Fruit fly (Drosophila melanogaster): ENCODE results near the gene Sry-beta.

The Sry-beta gene

DNA sequence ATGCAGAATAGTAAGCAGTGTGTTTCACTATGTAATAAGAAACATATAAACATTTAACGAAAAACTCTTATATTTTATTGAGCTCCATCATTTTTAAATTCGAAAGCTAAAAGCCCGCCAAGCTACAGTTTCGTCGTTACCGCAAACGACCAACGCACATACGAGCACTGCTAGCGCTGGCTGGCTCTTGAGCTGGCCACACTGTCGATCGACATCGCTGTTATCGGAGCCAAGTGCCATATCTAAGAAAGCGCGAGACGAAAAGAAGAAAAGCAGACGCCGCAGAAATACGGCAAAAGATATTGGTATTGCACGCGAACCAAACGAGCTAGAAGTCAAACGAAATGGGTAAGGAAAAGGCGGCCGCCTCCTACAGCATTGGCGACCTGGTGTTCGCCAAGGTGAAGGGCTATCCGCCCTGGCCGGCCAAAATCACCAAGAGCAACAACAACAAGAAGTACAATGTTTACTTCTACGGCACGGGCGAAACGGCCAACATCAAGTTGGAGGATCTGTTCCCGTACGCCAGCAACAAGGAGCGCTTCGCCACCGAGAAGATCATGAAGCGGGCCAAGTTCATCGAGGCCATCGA is 13.0 kb downstream of the Sry-beta start, which contains the start of gene Jasper (continued):
- TF ChIP-seq Dp (GFP tag; optimal IDR thresholded peaks at IDR 0.05) (peak; percentile 100), CG14710 (tag; optimal IDR thresholded peaks at IDR 0.05) (peak; percentile 68), H2.0 (GFP tag; IDR thresholded peaks at IDR 0.05) (no peak), CG8089 (GFP tag; optimal IDR thresholded peaks at IDR 0.05) (no peak), CG34422 (GFP tag; IDR thresholded peaks at IDR 0.05) (peak; percentile 67; the same call in 1 of the 3 replicates), CG12299 (tag; optimal IDR thresholded peaks at IDR 0.05) (no peak), ATbp (GFP tag; optimal IDR thresholded peaks at IDR 0.05) (no peak), NK7.1 (GFP tag; optimal IDR thresholded peaks at IDR 0.05) (peak; percentile 24), cwo (GFP tag; optimal IDR thresholded peaks at IDR 0.05) (no peak), Dref (GFP tag; IDR thresholded peaks at IDR 0.05) (peak; percentile 95), Hr51 (GFP tag; optimal IDR thresholded peaks at IDR 0.05) (peak in 1 of 2 experiments; percentile 23), cato (GFP tag; optimal IDR thresholded peaks at IDR 0.05; ENCODE audit: borderline replicate concordance) (no peak), CG4820 (GFP tag; optimal IDR thresholded peaks at IDR 0.05) (no peak), Xrp1 (GFP tag; IDR thresholded peaks at IDR 0.05) (no peak), CG1603 (tag; optimal IDR thresholded peaks at IDR 0.05) (peak; percentile 94), phol (tag; optimal IDR thresholded peaks at IDR 0.05) (peak; percentile 67), CG10462 (GFP tag; optimal IDR thresholded peaks at IDR 0.05) (no peak), CG8388 (GFP tag; optimal IDR thresholded peaks at IDR 0.05) (no peak), CG32532 (GFP tag; IDR thresholded peaks at IDR 0.05) (no peak), bsh (GFP tag; optimal IDR thresholded peaks at IDR 0.05) (no peak), gsb-n (tag; optimal IDR thresholded peaks at IDR 0.05) (no peak), CG2202 (tag; optimal IDR thresholded peaks at IDR 0.05) (no peak), CG12769 (tag; optimal IDR thresholded peaks at IDR 0.05) (no peak), CG4854 (GFP tag; optimal IDR thresholded peaks at IDR 0.05) (no peak), CG6689 (GFP tag; IDR thresholded peaks at IDR 0.05) (no peak), tap (tag; optimal IDR thresholded peaks at IDR 0.05) (no peak), so (GFP tag; IDR thresholded peaks at IDR 0.05) (no peak), Lhr (GFP tag; optimal IDR thresholded peaks at IDR 0.05) (peak; percentile 49), CG2889 (GFP tag; IDR thresholded peaks at IDR 0.05) (no peak), CG34376 (GFP tag; optimal IDR thresholded peaks at IDR 0.05) (no peak), CG15514 (GFP tag; optimal IDR thresholded peaks at IDR 0.05) (peak; percentile 88), mld (GFP tag; IDR thresholded peaks at IDR 0.05; ENCODE audit: partially characterized antibody) (no peak), slp2 (GFP tag; optimal IDR thresholded peaks at IDR 0.05) (no peak), CG8281 (tag; optimal IDR thresholded peaks at IDR 0.05) (no peak), lbe (GFP tag; optimal IDR thresholded peaks at IDR 0.05) (no peak), CG8924 (tag; optimal IDR thresholded peaks at IDR 0.05) (no peak), CG13296 (GFP tag; optimal IDR thresholded peaks at IDR 0.05) (no peak), CG30431 (GFP tag; optimal IDR thresholded peaks at IDR 0.05) (no peak), CG18262 (tag; optimal IDR thresholded peaks at IDR 0.05) (peak; percentile 9), CG12942 (GFP tag; optimal IDR thresholded peaks at IDR 0.05) (no peak), CG33213 (GFP tag; optimal IDR thresholded peaks at IDR 0.05) (peak; percentile 75), Hmr (GFP tag; optimal IDR thresholded peaks at IDR 0.05) (peak; percentile 19), cad (GFP tag; optimal IDR thresholded peaks at IDR 0.05) (no peak), grn (GFP tag; optimal IDR thresholded peaks at IDR 0.05) (no peak), Side (GFP tag; optimal IDR thresholded peaks at IDR 0.05) (no peak), dati (GFP tag; IDR thresholded peaks at IDR 0.05) (no peak), Gsc (GFP tag; IDR thresholded peaks at IDR 0.05) (no peak), Ravus (GFP tag; IDR thresholded peaks at IDR 0.05) (no peak), scrt (GFP tag; optimal IDR thresholded peaks at IDR 0.05) (no peak), CkIIα-i1 (GFP tag; IDR thresholded peaks at IDR 0.05) (no peak)

Measured in whole organism, embryonic.